Fruit fly (Drosophila melanogaster) whole organism, embryonic: ENCODE data around the gene Desat1.

Experiments
- Aef1 ChIP-seq: fragments of 200-800 bp; sonication (Bioruptor generic); IDR thresholded peaks from 3 replicates; pipeline ENCODE4 v1.3.6; 2022; ENCODE audit warnings: missing biosample characterization, missing genetic modification characterization
- Awh ChIP-seq: fragments of 200-800 bp; sonication (Bioruptor generic); IDR thresholded peaks from 2 replicates; pipeline ENCODE4, ENCODE4 v1.3.6; 2022; ENCODE audit warnings: missing biosample characterization, missing genetic modification characterization
- CG10321 ChIP-seq: fragments of 200-800 bp; sonication (Bioruptor generic); IDR thresholded peaks from 2 replicates; pipeline ENCODE4 v1.3.6; 2022; ENCODE audit warnings: missing biosample characterization, missing genetic modification characterization
- CG13894 ChIP-seq: fragments of 200-800 bp; sonication (Bioruptor generic); optimal IDR thresholded peaks from 3 replicates; lab custom pipeline; 2018; ENCODE audit warnings: missing biosample characterization, mild to moderate bottlenecking, missing genetic modification characterization, moderate library complexity
- CG14050 ChIP-seq: fragments of 200-800 bp; sonication (Bioruptor generic); IDR thresholded peaks from 3 replicates; pipeline ENCODE4 v1.3.6; 2022; ENCODE audit warnings: missing biosample characterization, missing genetic modification characterization
- CG14860 ChIP-seq: fragments of 200-800 bp; sonication (Bioruptor generic); IDR thresholded peaks from 3 replicates; pipeline ENCODE4 v1.3.6; 2022; ENCODE audit warnings: missing biosample characterization, missing genetic modification characterization; ENCODE audit not compliant: partially characterized antibody
- CG16815 ChIP-seq: fragments of 200-800 bp; sonication (Bioruptor generic); optimal IDR thresholded peaks from 3 replicates; lab custom pipeline; 2017; ENCODE audit warnings: missing biosample characterization, mild to moderate bottlenecking, missing genetic modification characterization
- CG16863 ChIP-seq: fragments of 200-800 bp; sonication (Bioruptor generic); optimal IDR thresholded peaks from 3 replicates; lab custom pipeline; 2016; ENCODE audit warnings: missing biosample characterization, missing genetic modification characterization
- CG17328 ChIP-seq: fragments of 200-800 bp; sonication (Bioruptor generic); IDR thresholded peaks from 2 replicates; pipeline ENCODE4 v1.3.6; 2022; ENCODE audit warnings: missing biosample characterization, missing genetic modification characterization
- CG17568 ChIP-seq: fragments of 200-800 bp; sonication (Bioruptor generic); optimal IDR thresholded peaks from 2 replicates; lab custom pipeline; 2018; ENCODE audit warnings: missing biosample characterization, mild to moderate bottlenecking, missing genetic modification characterization, moderate library complexity
- CG18764 ChIP-seq: fragments of 200-800 bp; sonication (Bioruptor generic); optimal IDR thresholded peaks from 3 replicates; lab custom pipeline; 2016; ENCODE audit warnings: missing biosample characterization, missing genetic modification characterization
- CG2120 ChIP-seq: fragments of 200-800 bp; sonication (Bioruptor generic); optimal IDR thresholded peaks from 3 replicates; lab custom pipeline; 2016; ENCODE audit warnings: missing biosample characterization, missing genetic modification characterization
- CG2129 ChIP-seq: fragments of 200-800 bp; sonication (Bioruptor generic); IDR thresholded peaks from 2 replicates; pipeline ENCODE4 v1.3.6; 2022; ENCODE audit warnings: missing biosample characterization, missing genetic modification characterization; ENCODE audit not compliant: partially characterized antibody
- CG30403 ChIP-seq: fragments of 200-800 bp; sonication (Bioruptor generic); optimal IDR thresholded peaks from 3 replicates; lab custom pipeline; 2016; ENCODE audit warnings: missing biosample characterization, missing genetic modification characterization
- CG34376 ChIP-seq: fragments of 200-800 bp; sonication (Bioruptor generic); optimal IDR thresholded peaks from 2 replicates; lab custom pipeline; 2018; ENCODE audit warnings: missing biosample characterization, mild to moderate bottlenecking, missing genetic modification characterization
- CG5180 ChIP-seq: fragments of 200-800 bp; sonication (Bioruptor generic); optimal IDR thresholded peaks from 3 replicates; lab custom pipeline; 2017; ENCODE audit warnings: missing biosample characterization, missing genetic modification characterization, mild to moderate bottlenecking, moderate library complexity, missing genetic modification reagents
- CG6683 ChIP-seq: fragments of 200-800 bp; sonication (Bioruptor generic); optimal IDR thresholded peaks from 2 replicates; lab custom pipeline; 2017; ENCODE audit warnings: missing biosample characterization, mild to moderate bottlenecking, missing genetic modification characterization, missing genetic modification reagents
- CG8388 ChIP-seq: fragments of 200-800 bp; sonication (Bioruptor generic); optimal IDR thresholded peaks from 2 replicates; lab custom pipeline; 2019; ENCODE audit warnings: missing biosample characterization, mild to moderate bottlenecking, missing genetic modification characterization, moderate library complexity
- CG8765 ChIP-seq: fragments of 200-800 bp; sonication (Bioruptor generic); IDR thresholded peaks from 2 replicates; pipeline ENCODE4 v1.3.6; 2022; ENCODE audit warnings: missing biosample characterization, missing genetic modification characterization
- CHES-1-like ChIP-seq: fragments of 200-800 bp; sonication (Bioruptor generic); optimal IDR thresholded peaks from 2 replicates; lab custom pipeline; 2016; ENCODE audit warnings: missing biosample characterization, missing genetic modification characterization
- CoRest ChIP-seq: fragments of 200-800 bp; sonication (Bioruptor generic); optimal IDR thresholded peaks from 3 replicates; lab custom pipeline; 2018; ENCODE audit warnings: missing biosample characterization, mild to moderate bottlenecking, missing genetic modification characterization, moderate library complexity
- Deaf1 ChIP-seq: fragments of 200-800 bp; optimal IDR thresholded peaks from 3 replicates; lab custom pipeline; 2019; ENCODE audit warnings: missing biosample characterization, mild to moderate bottlenecking, missing genetic modification characterization, moderate library complexity
- Doc2 ChIP-seq: fragments of 200-800 bp; sonication (Bioruptor generic); IDR thresholded peaks from 2 replicates; pipeline ENCODE4 v1.3.6; 2022; ENCODE audit warnings: missing biosample characterization, missing genetic modification characterization
- Hr39 ChIP-seq: fragments of >200 bp; optimal IDR thresholded peaks from 2 replicates; lab custom pipeline; 2017
- Mad ChIP-seq: fragments of 200-800 bp; sonication (Bioruptor generic); optimal IDR thresholded peaks from 2 replicates; lab custom pipeline; 2016; ENCODE audit warnings: missing biosample characterization, missing genetic modification characterization
- Myb ChIP-seq: fragments of 200-800 bp; sonication (Bioruptor generic); optimal IDR thresholded peaks from 2 replicates; lab custom pipeline; 2016; ENCODE audit warnings: missing biosample characterization, missing genetic modification characterization
- NfI ChIP-seq: fragments of 200-800 bp; sonication (Bioruptor generic); optimal IDR thresholded peaks from 3 replicates; lab custom pipeline; 2018; ENCODE audit warnings: missing biosample characterization, mild to moderate bottlenecking, missing genetic modification characterization, moderate library complexity
- abd-A ChIP-seq: fragments of 200-800 bp; sonication (Bioruptor generic); optimal IDR thresholded peaks from 3 replicates; lab custom pipeline; 2019; ENCODE audit warnings: missing biosample characterization, mild to moderate bottlenecking, missing genetic modification characterization, moderate library complexity
- ac ChIP-seq: fragments of 200-800 bp; sonication (Bioruptor generic); optimal IDR thresholded peaks from 3 replicates; lab custom pipeline; 2017; ENCODE audit warnings: missing biosample characterization, mild to moderate bottlenecking, missing genetic modification characterization
- ap ChIP-seq: fragments of 200-800 bp; sonication (Bioruptor generic); IDR thresholded peaks from 2 replicates; pipeline ENCODE4 v1.3.6; 2022; ENCODE audit warnings: missing biosample characterization, missing genetic modification characterization
- ash1 ChIP-seq: fragments of 200-800 bp; sonication (Bioruptor generic); optimal IDR thresholded peaks from 2 replicates; lab custom pipeline; 2018; ENCODE audit warnings: missing biosample characterization, mild to moderate bottlenecking, missing genetic modification characterization
- caup ChIP-seq: fragments of 200-800 bp; sonication (Bioruptor generic); optimal IDR thresholded peaks from 3 replicates; lab custom pipeline; 2017; ENCODE audit warnings: missing biosample characterization, mild to moderate bottlenecking, missing genetic modification characterization, moderate library complexity; ENCODE audit not compliant: severe bottlenecking
- croc ChIP-seq: fragments of 200-800 bp; sonication (Bioruptor generic); conservative IDR thresholded peaks from 3 replicates; pipeline ENCODE4 v1.3.6; 2022; ENCODE audit warnings: missing biosample characterization, missing genetic modification characterization
- crp ChIP-seq, 2 experiments: fragments of 200-800 bp; sonication (Bioruptor generic); optimal IDR thresholded peaks; 2 replicates in 1 of 2; 3 replicates in 1 of 2; lab custom pipeline; 2017; ENCODE audit warnings: missing biosample characterization in 2 of 2, missing genetic modification characterization in 2 of 2, mild to moderate bottlenecking in 1 of 2, moderate library complexity in 1 of 2
- ems ChIP-seq: fragments of 200-800 bp; sonication (Bioruptor generic); optimal IDR thresholded peaks from 3 replicates; lab custom pipeline; 2016; ENCODE audit warnings: missing biosample characterization, missing genetic modification characterization
- eve ChIP-seq, 2 experiments: fragments of >200 bp; optimal IDR thresholded peaks; 2 replicates each; lab custom pipeline; 2017; ENCODE audit warnings: missing biosample characterization in 2 of 2, missing genetic modification characterization in 2 of 2
- gce ChIP-seq: fragments of 200-800 bp; sonication (Bioruptor generic); IDR thresholded peaks from 3 replicates; pipeline ENCODE4 v1.3.6; 2022; ENCODE audit warnings: missing biosample characterization, missing genetic modification characterization
- gcm ChIP-seq: fragments of 200-800 bp; sonication (Bioruptor generic); optimal IDR thresholded peaks from 2 replicates; lab custom pipeline; 2019; ENCODE audit warnings: missing biosample characterization, mild to moderate bottlenecking, missing genetic modification characterization, moderate library complexity
- hbn ChIP-seq: fragments of 200-800 bp; sonication (Bioruptor generic); IDR thresholded peaks from 2 replicates; pipeline ENCODE4 v1.3.6; 2022; ENCODE audit warnings: missing biosample characterization, missing genetic modification characterization; ENCODE audit not compliant: partially characterized antibody
- inv ChIP-seq: fragments of 200-800 bp; sonication (Bioruptor generic); IDR thresholded peaks from 2 replicates; pipeline ENCODE4 v1.3.6; 2022; ENCODE audit warnings: missing biosample characterization, missing genetic modification characterization; ENCODE audit not compliant: partially characterized antibody
- lilli ChIP-seq: fragments of 200-800 bp; sonication (Bioruptor generic); optimal IDR thresholded peaks from 3 replicates; lab custom pipeline; 2016; ENCODE audit warnings: missing biosample characterization, missing genetic modification characterization
- nerfin-2 ChIP-seq: fragments of 200-800 bp; sonication (Bioruptor generic); IDR thresholded peaks from 2 replicates; pipeline ENCODE4 v1.3.6; 2022; ENCODE audit warnings: missing biosample characterization, missing genetic modification characterization; ENCODE audit not compliant: partially characterized antibody
- pzg ChIP-seq: fragments of 200-800 bp; sonication (Bioruptor generic); optimal IDR thresholded peaks from 3 replicates; lab custom pipeline; 2018; ENCODE audit warnings: missing biosample characterization, mild to moderate bottlenecking, missing genetic modification characterization, moderate library complexity
- rib ChIP-seq: fragments of 200-800 bp; sonication (Bioruptor generic); IDR thresholded peaks from 2 replicates; pipeline ENCODE4 v1.3.6; 2022; ENCODE audit warnings: missing biosample characterization, missing genetic modification characterization
- slp2 ChIP-seq: fragments of 200-800 bp; sonication (Bioruptor generic); optimal IDR thresholded peaks from 2 replicates; lab custom pipeline; 2016; ENCODE audit warnings: missing biosample characterization, missing genetic modification characterization
- ssp ChIP-seq: fragments of 200-800 bp; sonication (Bioruptor generic); IDR thresholded peaks from 2 replicates; pipeline ENCODE4 v1.3.6; 2022; ENCODE audit warnings: missing biosample characterization, missing genetic modification characterization
- stc ChIP-seq: fragments of 200-800 bp; sonication (Bioruptor generic); IDR thresholded peaks from 2 replicates; pipeline ENCODE4 v1.3.6; 2022; ENCODE audit warnings: missing biosample characterization, missing genetic modification characterization
- ttk ChIP-seq: fragments of 200-800 bp; sonication (Bioruptor generic); IDR thresholded peaks from 2 replicates; pipeline ENCODE4 v2.1.2; 2022; ENCODE audit warnings: missing biosample characterization, missing genetic modification characterization
- wor ChIP-seq: fragments of 200-800 bp; sonication (Bioruptor generic); IDR thresholded peaks from 2 replicates; pipeline ENCODE4 v1.3.6; 2022; ENCODE audit warnings: missing biosample characterization, missing genetic modification characterization
- zen2 ChIP-seq: fragments of 200-800 bp; sonication (Bioruptor generic); IDR thresholded peaks from 3 replicates; pipeline ENCODE4 v1.3.6; 2022; ENCODE audit warnings: missing biosample characterization, missing genetic modification characterization; ENCODE audit not compliant: partially characterized antibody

The Desat1 gene

dm6 chr3R:12448889-12449314 lies 9.5 kb downstream of the Desat1 start, which contains the start of gene CG18549 (continued):
- TF ChIP-seq CG30403 (GFP tag; lab: Kevin White, UChicago) (peak; percentile 100), abd-A (peak; percentile 99), CG2120 (GFP tag; lab: Kevin White, UChicago) (peak; percentile 100), rib (peak; percentile 100), ash1 (peak; percentile 98), Aef1 (GFP tag; lab: Robert Waterston, UW) (peak; percentile 100), wor (GFP tag; lab: Robert Waterston, UW) (peak; percentile 100), CG14050 (GFP tag; lab: Robert Waterston, UW) (peak; percentile 100), NfI (GFP tag; lab: Kevin White, UChicago) (peak; percentile 100), gce (peak; percentile 100), CG17568 (GFP tag; lab: Kevin White, UChicago) (peak; percentile 100), zen2 (GFP tag; lab: Robert Waterston, UW) (peak; percentile 84), Awh (GFP tag; lab: Robert Waterston, UW) (peak; percentile 100), CG2129 (GFP tag; lab: Robert Waterston, UW) (peak; percentile 62), Hr39 (lab: Kevin White, UChicago) (no peak), Doc2 (GFP tag; lab: Robert Waterston, UW) (peak; percentile 98), Deaf1 (tag; lab: Kevin White, UChicago) (peak; percentile 93), lilli (peak; percentile 100), CG34376 (peak; percentile 100), nerfin-2 (GFP tag; lab: Robert Waterston, UW) (peak; percentile 64; the same call in 1 of the 2 replicates), CG5180 (GFP tag; lab: Kevin White, UChicago) (peak; percentile 95), CG16815 (GFP tag; lab: Kevin White, UChicago) (peak; percentile 99), CoRest (tag; lab: Kevin White, UChicago) (peak; percentile 100), caup (GFP tag; lab: Kevin White, UChicago) (peak; percentile 100), CG14860 (peak; percentile 65), CHES-1-like (peak; percentile 99), ssp (peak; percentile 97), CG10321 (GFP tag; lab: Robert Waterston, UW) (peak; percentile 91), ttk (GFP tag; lab: Robert Waterston, UW) (peak; percentile 100), CG16863 (peak; percentile 99), CG8388 (peak; percentile 100), CG18764 (GFP tag; lab: Kevin White, UChicago) (peak; percentile 99), pzg (peak; percentile 52), CG8765 (GFP tag; lab: Robert Waterston, UW) (peak; percentile 98), stc (GFP tag; lab: Robert Waterston, UW) (peak; percentile 100), ap (GFP tag; lab: Robert Waterston, UW) (peak; percentile 100), crp (GFP tag; optimal IDR thresholded peaks at IDR 0.05; lab: Kevin White, UChicago) (peak; percentile 44 to 81), slp2 (peak; percentile 99), gcm (GFP tag; lab: Kevin White, UChicago) (peak; percentile 100), hbn (GFP tag; lab: Robert Waterston, UW) (peak; percentile 86), croc (peak; percentile 100), eve (GFP tag; optimal IDR thresholded peaks at IDR 0.05; lab: Kevin White, UChicago) (no peak), Mad (GFP tag; lab: Kevin White, UChicago) (peak; percentile 99), Myb (peak; percentile 92), CG17328 (peak; percentile 100), CG13894 (tag; lab: Kevin White, UChicago) (peak; percentile 99), CG6683 (GFP tag; lab: Kevin White, UChicago) (peak; percentile 99), inv (peak; percentile 68), ac (GFP tag; lab: Kevin White, UChicago) (peak; percentile 98), ems (peak; percentile 100)
